Worm (Caenorhabditis elegans) whole organism, L4/young adult: ENCODE data around the gene K05F1.9.
A peak's percentile ranks its signal among the peaks of the same experiment; 100 is the strongest.

ENCODE experiments used
- W03F9.2 ChIP-seq: fragments of 150-350 bp; optimal IDR thresholded peaks from 2 replicates; lab custom pipeline; 2014; ENCODE audit warnings: missing biosample characterization, missing genetic modification characterization
- dao-5 ChIP-seq: sonication (generic microtip); optimal IDR thresholded peaks from 2 replicates; lab custom pipeline; 2016; ENCODE audit warnings: missing genotype, missing genetic modification characterization, moderate library complexity, missing compliant biosample characterization
- him-1 ChIP-seq: sonication (generic microtip); optimal IDR thresholded peaks from 2 replicates; lab custom pipeline; 2016; ENCODE audit warnings: missing genotype, missing genetic modification reagents, missing genetic modification characterization, missing compliant biosample characterization

K05F1.9 gene

ce11 chrII:5801075-5801474, at the start of gene K05F1.9, which contains the start of gene K05F1.1:
K05F1.9 (minus strand) TSS chrII:5801175.
K05F1.1 (plus strand) TSS chrII:5801382.
- TF ChIP-seq dao-5 (tag; lab: Kevin White, UChicago), result no peak
- TF ChIP-seq him-1 (tag; lab: Kevin White, UChicago), result no peak
- TF ChIP-seq W03F9.2 (tag; lab: Kevin White, UChicago), result no peak

- TF ChIP-seq him-1 (tag; lab: Kevin White, UChicago) (no peak), dao-5 (tag; lab: Kevin White, UChicago) (no peak), W03F9.2 (tag; lab: Kevin White, UChicago) (no peak)
Observed at ce11 chrII:5846181-5846580, 45.2 kb upstream of the K05F1.9 start.

ce11 chrII:5845441-5845840, 44.5 kb upstream of the K05F1.9 start, which contains the start of the genes ZK1248.17 and H41C03.3:
ZK1248.17 (minus strand) TSS chrII:5845541.
H41C03.3 (plus strand) TSS chrII:5845777.
- TF ChIP-seq him-1 (tag; lab: Kevin White, UChicago), result no peak
- TF ChIP-seq W03F9.2 (tag; lab: Kevin White, UChicago), result no peak
- no peak for TF ChIP-seq dao-5 (tag; lab: Kevin White, UChicago)

- TF ChIP-seq him-1 (tag; lab: Kevin White, UChicago) (peak; percentile 99), dao-5 (tag; lab: Kevin White, UChicago) (peak; percentile 92), W03F9.2 (tag; lab: Kevin White, UChicago) (peak; percentile 97)
Observed at ce11 chrII:5844694-5845129, 43.7 kb upstream of the K05F1.9 start.

- TF ChIP-seq W03F9.2 (tag; lab: Kevin White, UChicago) (no peak), him-1 (tag; lab: Kevin White, UChicago) (no peak), dao-5 (tag; lab: Kevin White, UChicago) (no peak)
Observed at ce11 chrII:5841866-5842265, 40.9 kb upstream of the K05F1.9 start, which contains the start of gene nep-25. nep-25 (plus strand) TSS chrII:5842240.

- TF ChIP-seq him-1 (tag; lab: Kevin White, UChicago) (no peak), dao-5 (tag; lab: Kevin White, UChicago) (no peak), W03F9.2 (tag; lab: Kevin White, UChicago) (no peak)
Observed at ce11 chrII:5841053-5841547, 40.1 kb upstream of the K05F1.9 start, which contains the start of gene lec-5. lec-5 (minus strand) TSS chrII:5841103.

ce11 chrII:5839227-5839626, 38.3 kb upstream of the K05F1.9 start, which contains the start of gene ZK1248.19:
ZK1248.19 (minus strand) TSS chrII:5839414.
- TF ChIP-seq W03F9.2 (tag; lab: Kevin White, UChicago) (peak; percentile 38), him-1 (tag; lab: Kevin White, UChicago) (no peak)

ce11 chrII:5838453-5838852, 37.5 kb upstream of the K05F1.9 start, which contains the start of gene ZK1248.15:
ZK1248.15 (minus strand) TSS chrII:5838553.
- TF ChIP-seq W03F9.2 (tag; lab: Kevin White, UChicago) (no peak), dao-5 (tag; lab: Kevin White, UChicago) (no peak), him-1 (tag; lab: Kevin White, UChicago) (no peak)

- peak; percentile 34 for TF ChIP-seq W03F9.2 (tag; lab: Kevin White, UChicago)
- no peak for TF ChIP-seq dao-5 (tag; lab: Kevin White, UChicago)
Observed at ce11 chrII:5836153-5836719, 35.3 kb upstream of the K05F1.9 start, which contains the start of gene fzo-1. fzo-1 (minus strand) TSS chrII:5836203.

- TF ChIP-seq W03F9.2 (tag; lab: Kevin White, UChicago) (no peak), dao-5 (tag; lab: Kevin White, UChicago) (no peak), him-1 (tag; lab: Kevin White, UChicago) (no peak)
Observed at ce11 chrII:5835146-5835545, 34.2 kb upstream of the K05F1.9 start.

ce11 chrII:5833136-5833535, 32.2 kb upstream of the K05F1.9 start, which contains the start of gene gtap-1:
gtap-1 (minus strand) TSS chrII:5833236.
- TF ChIP-seq him-1 (tag; lab: Kevin White, UChicago) (no peak), W03F9.2 (tag; lab: Kevin White, UChicago) (no peak), dao-5 (tag; lab: Kevin White, UChicago) (no peak)

- TF ChIP-seq W03F9.2 (tag; lab: Kevin White, UChicago), result no peak
- no peak for TF ChIP-seq dao-5 (tag; lab: Kevin White, UChicago)
- TF ChIP-seq him-1 (tag; lab: Kevin White, UChicago), result no peak
Observed at ce11 chrII:5831373-5831772, 30.4 kb upstream of the K05F1.9 start.

ce11 chrII:5829940-5830424, 29.0 kb upstream of the K05F1.9 start, which contains the start of gene col-74:
col-74 (plus strand) TSS chrII:5830374.
- TF ChIP-seq dao-5 (tag; lab: Kevin White, UChicago) (no peak), him-1 (tag; lab: Kevin White, UChicago) (no peak), W03F9.2 (tag; lab: Kevin White, UChicago) (no peak)
